Fruit fly (Drosophila melanogaster): ENCODE measurements around the gene CG33966.
A peak's percentile ranks its signal among the peaks of the same experiment; 100 is the strongest.

CG33966 gene

DNA sequence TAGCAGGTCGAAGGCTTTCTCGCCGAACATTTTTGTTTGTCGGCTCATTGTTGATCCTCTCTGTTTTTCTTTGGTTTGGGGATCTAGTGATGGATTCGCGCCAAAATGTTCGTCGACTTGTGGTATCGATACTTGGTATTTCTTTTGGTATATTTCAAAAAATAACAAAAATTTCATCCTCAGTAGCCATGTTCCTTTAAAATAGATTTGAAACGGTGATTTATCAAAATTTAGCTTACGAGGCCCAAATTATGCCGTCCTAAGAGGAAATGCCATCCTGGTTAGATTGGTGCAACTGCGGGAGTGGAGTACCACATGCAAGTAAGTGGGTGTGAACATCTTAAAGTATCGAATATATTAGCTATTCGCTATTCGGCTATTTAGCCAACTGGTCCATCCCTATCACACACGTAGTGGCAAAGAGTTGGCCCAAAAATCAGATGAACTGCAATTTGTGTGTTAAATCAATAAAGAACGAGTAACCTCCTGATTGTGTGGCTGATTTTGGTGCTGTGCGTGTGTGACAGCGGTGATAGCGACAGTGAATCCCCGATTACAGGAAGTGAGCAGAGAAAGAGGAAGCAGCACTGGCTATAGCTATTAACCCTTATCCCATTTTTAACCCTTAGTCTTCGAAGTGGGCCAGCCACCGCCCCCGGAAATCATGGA lies 13.8 kb downstream of the CG33966 start, which contains the start of the genes Psf1 and Sac1:
Psf1 (minus strand) TSS at position 51 of the 669 bp plus-strand sequence.
Sac1 (plus strand) TSS at position 191 of the 669 bp plus-strand sequence.
- TF ChIP-seq cnc (optimal IDR thresholded peaks at IDR 0.05) (no peak), CG7045 (GFP tag; optimal IDR thresholded peaks at IDR 0.05) (peak; percentile 5), CG12768 (GFP tag; optimal IDR thresholded peaks at IDR 0.05) (no peak), ovo (GFP tag; optimal IDR thresholded peaks at IDR 0.05) (no peak), CG14711 (tag; optimal IDR thresholded peaks at IDR 0.05) (peak; percentile 19), Mnt (GFP tag; optimal IDR thresholded peaks at IDR 0.05) (peak; percentile 20), bab1 (GFP tag; optimal IDR thresholded peaks at IDR 0.05) (no peak), kay (GFP tag; ENCODE audit: borderline replicate concordance) (no peak), CG7101 (tag; optimal IDR thresholded peaks at IDR 0.05) (no peak), CG5204 (GFP tag; optimal IDR thresholded peaks at IDR 0.05) (peak; percentile 30), Hr96 (GFP tag; optimal IDR thresholded peaks at IDR 0.05) (peak; percentile 55), CG33017 (tag; optimal IDR thresholded peaks at IDR 0.05) (no peak), Clk (GFP tag; optimal IDR thresholded peaks at IDR 0.05) (no peak), toe (GFP tag; optimal IDR thresholded peaks at IDR 0.05) (peak; percentile 49), pad (GFP tag; optimal IDR thresholded peaks at IDR 0.05) (no peak), CG11617 (GFP tag; optimal IDR thresholded peaks at IDR 0.05) (no peak), cic (GFP tag; optimal IDR thresholded peaks at IDR 0.05) (no peak), Crg-1 (GFP tag; optimal IDR thresholded peaks at IDR 0.05) (no peak), CG1620 (GFP tag; optimal IDR thresholded peaks at IDR 0.05) (peak; percentile 29)

DNA sequence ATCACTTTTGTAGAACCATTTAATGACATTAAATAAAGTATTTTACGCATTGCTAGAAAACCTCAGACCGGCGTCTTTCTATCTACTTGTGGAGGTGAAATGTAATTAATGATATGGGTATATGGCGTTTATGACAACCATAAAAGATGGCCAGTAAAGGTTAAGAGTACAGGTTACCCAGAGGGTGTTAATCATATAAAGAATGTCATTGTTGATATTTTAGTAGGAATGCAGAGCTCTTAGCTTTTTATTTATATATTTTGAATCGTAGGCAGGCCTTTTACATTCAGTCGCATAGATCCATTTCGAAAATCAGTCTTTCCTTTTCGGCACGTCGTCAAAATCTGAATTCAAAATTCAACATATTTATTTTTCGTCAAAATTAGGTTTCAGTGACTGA lies 16.5 kb downstream of the CG33966 start, which contains the start of gene Bfc:
Bfc (plus strand) TSS at position 301 of the 400 bp plus-strand sequence.
- TF ChIP-seq CG33017 (tag; optimal IDR thresholded peaks at IDR 0.05) (no peak), Clk (GFP tag; optimal IDR thresholded peaks at IDR 0.05) (no peak), tj (GFP tag; optimal IDR thresholded peaks at IDR 0.05) (no peak), kay (GFP tag; ENCODE audit: borderline replicate concordance) (no peak), CG11617 (GFP tag; optimal IDR thresholded peaks at IDR 0.05) (no peak), bab1 (GFP tag; optimal IDR thresholded peaks at IDR 0.05) (no peak), toe (GFP tag; optimal IDR thresholded peaks at IDR 0.05) (no peak), cic (GFP tag; optimal IDR thresholded peaks at IDR 0.05) (no peak), CG7045 (GFP tag; optimal IDR thresholded peaks at IDR 0.05) (no peak), cnc (optimal IDR thresholded peaks at IDR 0.05) (no peak), pad (GFP tag; optimal IDR thresholded peaks at IDR 0.05) (no peak), CG14711 (tag; optimal IDR thresholded peaks at IDR 0.05) (no peak), Mnt (GFP tag; optimal IDR thresholded peaks at IDR 0.05) (no peak), ovo (GFP tag; optimal IDR thresholded peaks at IDR 0.05) (no peak), CG5204 (GFP tag; optimal IDR thresholded peaks at IDR 0.05) (no peak), CG7101 (tag; optimal IDR thresholded peaks at IDR 0.05) (no peak)

DNA sequence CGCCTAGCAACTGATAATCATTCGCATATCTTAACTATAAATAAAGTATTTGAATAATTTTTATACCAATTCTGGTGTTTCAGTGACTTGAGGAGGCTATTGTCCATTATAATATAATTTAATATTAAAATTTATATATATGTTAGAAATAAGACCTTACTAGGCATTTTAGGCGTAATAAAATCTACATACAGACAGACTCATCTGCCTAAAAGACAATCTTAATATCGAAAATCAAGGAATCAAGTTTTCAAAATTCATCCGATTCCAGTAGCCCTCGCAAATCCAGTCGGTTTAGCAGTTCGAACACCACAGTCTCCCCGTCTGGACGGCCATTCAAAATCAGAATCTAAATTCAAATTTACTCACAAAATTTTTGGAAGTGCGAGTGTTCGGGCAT lies 17.8 kb downstream of the CG33966 start, which contains the start of the genes CG9130 and CG9133:
CG9130 (plus strand) TSS at position 301 of the 400 bp plus-strand sequence.
CG9133 (plus strand) TSS at position 301 of the 400 bp plus-strand sequence.
- TF ChIP-seq CG5204 (GFP tag; optimal IDR thresholded peaks at IDR 0.05) = no peak
- no peak for TF ChIP-seq cic (GFP tag; optimal IDR thresholded peaks at IDR 0.05)
- no peak for TF ChIP-seq CG33017 (tag; optimal IDR thresholded peaks at IDR 0.05)
- no peak for TF ChIP-seq kay (GFP tag; ENCODE audit: borderline replicate concordance)
- TF ChIP-seq ovo (GFP tag; optimal IDR thresholded peaks at IDR 0.05) = no peak
- TF ChIP-seq CG7045 (GFP tag; optimal IDR thresholded peaks at IDR 0.05) = no peak
- no peak for TF ChIP-seq CG7101 (tag; optimal IDR thresholded peaks at IDR 0.05)
- TF ChIP-seq CG14711 (tag; optimal IDR thresholded peaks at IDR 0.05) = no peak
- no peak for TF ChIP-seq Mnt (GFP tag; optimal IDR thresholded peaks at IDR 0.05)
- no peak for TF ChIP-seq CG11617 (GFP tag; optimal IDR thresholded peaks at IDR 0.05)
- TF ChIP-seq pad (GFP tag; optimal IDR thresholded peaks at IDR 0.05) = no peak
- no peak for TF ChIP-seq Hr96 (GFP tag; optimal IDR thresholded peaks at IDR 0.05)
- TF ChIP-seq CG12768 (GFP tag; optimal IDR thresholded peaks at IDR 0.05) = no peak
- TF ChIP-seq CG1620 (GFP tag; optimal IDR thresholded peaks at IDR 0.05) = no peak
- TF ChIP-seq cnc (optimal IDR thresholded peaks at IDR 0.05) = no peak
- no peak for TF ChIP-seq tj (GFP tag; optimal IDR thresholded peaks at IDR 0.05)
- no peak for TF ChIP-seq Clk (GFP tag; optimal IDR thresholded peaks at IDR 0.05)
- no peak for TF ChIP-seq toe (GFP tag; optimal IDR thresholded peaks at IDR 0.05)

DNA sequence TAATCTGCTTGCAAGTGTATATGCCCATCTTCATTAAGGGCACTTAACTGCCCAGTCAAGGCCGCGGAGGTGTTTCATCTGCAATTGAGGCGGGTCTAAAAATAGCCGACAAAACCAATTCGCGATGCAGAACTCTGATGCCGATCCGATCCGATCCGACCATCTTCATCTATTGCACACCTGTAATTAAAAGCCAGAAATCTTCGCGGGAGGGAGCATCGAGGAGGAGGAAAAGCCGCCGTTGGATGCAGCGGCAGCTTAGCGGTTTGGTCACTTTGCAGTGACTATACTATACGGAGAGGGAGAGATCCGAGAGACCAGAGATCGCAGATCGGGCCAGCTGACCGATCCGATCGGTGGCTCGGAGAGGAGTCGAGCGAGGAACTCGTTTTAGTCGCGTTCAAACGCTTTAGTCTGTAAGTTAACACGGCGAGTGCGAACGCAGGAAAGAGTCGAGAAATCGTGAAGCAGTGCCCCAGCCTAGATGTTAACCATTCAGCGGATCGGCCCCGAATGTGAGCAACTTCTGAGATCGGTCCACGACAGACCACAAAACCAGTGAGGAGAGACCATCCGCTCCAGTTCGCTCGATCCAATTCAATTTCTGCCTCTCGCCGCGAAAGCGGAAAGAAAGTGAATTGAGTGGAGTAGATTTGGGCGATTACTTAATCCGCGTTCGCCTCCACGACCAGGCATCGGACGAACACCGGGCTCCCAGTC lies 22.3 kb downstream of the CG33966 start, which contains the start of gene tfc:
tfc (plus strand) TSS at position 389 of the 720 bp plus-strand sequence.
- no peak for TF ChIP-seq CG12768 (GFP tag; optimal IDR thresholded peaks at IDR 0.05)
- TF ChIP-seq toe (GFP tag; optimal IDR thresholded peaks at IDR 0.05) = no peak
- no peak for TF ChIP-seq CG7045 (GFP tag; optimal IDR thresholded peaks at IDR 0.05)
- TF ChIP-seq Crg-1 (GFP tag; optimal IDR thresholded peaks at IDR 0.05) = no peak
- no peak for TF ChIP-seq kay (GFP tag; ENCODE audit: borderline replicate concordance)
- TF ChIP-seq tj (GFP tag; optimal IDR thresholded peaks at IDR 0.05) = no peak
- TF ChIP-seq CG14711 (tag; optimal IDR thresholded peaks at IDR 0.05) = no peak
- no peak for TF ChIP-seq Clk (GFP tag; optimal IDR thresholded peaks at IDR 0.05)

DNA sequence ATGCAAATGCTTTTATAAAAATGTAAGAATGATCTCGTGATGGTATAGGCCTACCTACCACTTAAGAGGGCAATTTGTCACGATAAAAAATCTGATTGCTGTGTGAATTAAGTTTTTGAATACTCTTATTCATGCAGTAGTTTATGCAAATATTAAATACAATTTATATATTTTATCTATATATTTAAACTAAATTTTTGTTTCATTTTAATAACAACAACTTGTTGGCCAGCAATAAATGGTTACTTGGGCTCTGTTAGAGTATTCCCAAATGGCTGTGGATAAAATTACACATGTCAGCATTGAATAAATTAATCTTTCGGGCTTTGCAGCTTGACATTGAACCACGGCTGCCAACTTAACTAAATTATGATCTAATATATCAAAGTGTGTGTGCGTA lies 24.6 kb downstream of the CG33966 start:
- no peak for TF ChIP-seq Clk (GFP tag; optimal IDR thresholded peaks at IDR 0.05)
- TF ChIP-seq Hr96 (GFP tag; optimal IDR thresholded peaks at IDR 0.05) = no peak
- TF ChIP-seq Mnt (GFP tag; optimal IDR thresholded peaks at IDR 0.05) = no peak
- TF ChIP-seq ovo (GFP tag; optimal IDR thresholded peaks at IDR 0.05) = no peak
- no peak for TF ChIP-seq CG11617 (GFP tag; optimal IDR thresholded peaks at IDR 0.05)
- TF ChIP-seq tj (GFP tag; optimal IDR thresholded peaks at IDR 0.05) = no peak
- TF ChIP-seq cnc (optimal IDR thresholded peaks at IDR 0.05) = no peak
- TF ChIP-seq CG33017 (tag; optimal IDR thresholded peaks at IDR 0.05) = no peak
- TF ChIP-seq CG12768 (GFP tag; optimal IDR thresholded peaks at IDR 0.05) = no peak
- no peak for TF ChIP-seq CG5204 (GFP tag; optimal IDR thresholded peaks at IDR 0.05)
- no peak for TF ChIP-seq pad (GFP tag; optimal IDR thresholded peaks at IDR 0.05)
- no peak for TF ChIP-seq CG14711 (tag; optimal IDR thresholded peaks at IDR 0.05)
- no peak for TF ChIP-seq toe (GFP tag; optimal IDR thresholded peaks at IDR 0.05)
- TF ChIP-seq cic (GFP tag; optimal IDR thresholded peaks at IDR 0.05) = no peak
- TF ChIP-seq Crg-1 (GFP tag; optimal IDR thresholded peaks at IDR 0.05) = no peak

Measured in whole organism, adult.